Fruit fly (Drosophila melanogaster): ENCODE data around the gene Tdh.

Gene Tdh

dm6 chr3L:20517179-20517834, 50.6 kb downstream of the Tdh start (continued):
- peak; percentile 45; the same call in 1 of the 2 replicates for TF ChIP-seq ato (GFP tag; IDR thresholded peaks at IDR 0.05; ENCODE audit: partially characterized antibody)
- TF ChIP-seq h (optimal IDR thresholded peaks at IDR 0.05) = no peak
- TF ChIP-seq D (optimal IDR thresholded peaks at IDR 0.05) = peak; percentile 74
- TF ChIP-seq D (GFP tag; optimal IDR thresholded peaks at IDR 0.05) = no peak
- no peak for TF ChIP-seq fd96Cb (tag; optimal IDR thresholded peaks at IDR 0.05)
- peak; percentile 94 for TF ChIP-seq pros (GFP tag; optimal IDR thresholded peaks at IDR 0.05)
- TF ChIP-seq wek (GFP tag; optimal IDR thresholded peaks at IDR 0.05) = no peak
- no peak for TF ChIP-seq fu2 (GFP tag; optimal IDR thresholded peaks at IDR 0.05)
- TF ChIP-seq CG10321 (GFP tag; IDR thresholded peaks at IDR 0.05) = peak; percentile 86
- peak; percentile 21; the same call in 1 of the 3 replicates for TF ChIP-seq CG34422 (GFP tag; IDR thresholded peaks at IDR 0.05)
- no peak for TF ChIP-seq CG9437 (GFP tag; optimal IDR thresholded peaks at IDR 0.05)
- TF ChIP-seq BEAF-32 (GFP tag; optimal IDR thresholded peaks at IDR 0.05) = no peak
- peak; percentile 17 for TF ChIP-seq Side (GFP tag; optimal IDR thresholded peaks at IDR 0.05)

DNA sequence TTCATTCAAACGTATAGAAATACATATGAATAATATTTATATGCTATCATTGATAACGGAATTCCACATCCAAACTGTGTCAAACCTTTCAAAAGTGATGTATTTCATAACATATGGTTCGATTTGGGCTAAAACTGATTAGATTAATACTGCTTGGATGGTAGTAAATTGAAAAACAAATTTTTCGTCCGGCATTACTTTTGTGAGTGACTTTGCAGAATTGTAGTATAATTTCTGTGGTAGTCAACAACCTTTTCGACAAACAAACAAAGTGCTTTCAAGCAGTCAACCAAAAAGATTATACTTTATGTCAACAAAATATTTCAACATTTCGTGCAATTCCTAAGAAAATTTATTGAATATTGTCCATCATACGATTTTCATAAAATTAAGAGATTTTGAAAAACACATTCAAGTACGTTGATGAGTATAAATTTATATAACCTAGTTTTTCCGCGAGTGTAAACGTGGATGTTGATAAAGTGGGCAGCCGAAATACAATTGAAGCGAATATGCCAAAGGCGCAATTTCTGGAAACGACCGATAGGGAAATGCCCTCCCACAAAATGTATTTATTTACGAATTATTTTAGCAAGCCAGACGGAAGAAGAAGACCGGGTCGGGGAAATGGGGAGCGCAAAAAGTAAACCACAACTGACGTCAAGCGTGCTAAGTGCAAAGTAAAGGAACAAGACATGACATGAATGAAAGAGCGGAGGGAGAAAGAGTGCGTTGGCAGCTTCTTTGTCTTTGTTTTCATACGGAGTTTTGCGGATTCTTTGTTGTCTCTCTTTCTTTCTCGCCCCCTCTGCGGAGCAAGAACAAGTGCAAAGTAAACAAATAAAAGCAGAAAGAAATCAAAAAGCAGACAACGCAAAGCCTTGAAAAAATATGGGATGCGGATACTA, 51.4 kb downstream of the Tdh start:
- TF ChIP-seq CG30020 (tag; optimal IDR thresholded peaks at IDR 0.05) (no peak), Sin3A (optimal IDR thresholded peaks at IDR 0.05) (no peak), Bgb (GFP tag; IDR thresholded peaks at IDR 0.05; ENCODE audit: partially characterized antibody) (no peak), hbn (GFP tag; IDR thresholded peaks at IDR 0.05; ENCODE audit: partially characterized antibody) (no peak), sens (GFP tag) (peak; percentile 45), CG14965 (GFP tag; optimal IDR thresholded peaks at IDR 0.05; ENCODE audit: borderline replicate concordance) (no peak), CG7357 (GFP tag; IDR thresholded peaks at IDR 0.05) (no peak), Drgx (GFP tag; IDR thresholded peaks at IDR 0.05) (peak; percentile 13; the same call in 1 of the 2 replicates), NfI (GFP tag; optimal IDR thresholded peaks at IDR 0.05) (peak; percentile 44), CG1792 (GFP tag; optimal IDR thresholded peaks at IDR 0.05) (peak; percentile 26), trh (GFP tag; optimal IDR thresholded peaks at IDR 0.05) (no peak), Oli (tag; optimal IDR thresholded peaks at IDR 0.05) (peak; percentile 41), E2f2 (GFP tag; IDR thresholded peaks at IDR 0.05) (0 out of 2 replicates have a peak, but pooled peaks have one; percentile 33), dysf (GFP tag; IDR thresholded peaks at IDR 0.05) (0 out of 3 replicates have a peak, but pooled peaks have one; percentile 40), CG15514 (GFP tag; optimal IDR thresholded peaks at IDR 0.05) (no peak), z (GFP tag; IDR thresholded peaks at IDR 0.05) (no peak), CG8924 (tag; optimal IDR thresholded peaks at IDR 0.05) (no peak), NC2α (GFP tag; optimal IDR thresholded peaks at IDR 0.05) (no peak), Camta (GFP tag; optimal IDR thresholded peaks at IDR 0.05) (no peak), Abd-B (GFP tag; optimal IDR thresholded peaks at IDR 0.05) (no peak), Doc3 (GFP tag; IDR thresholded peaks at IDR 0.05; ENCODE audit: partially characterized antibody) (no peak), fru (optimal IDR thresholded peaks at IDR 0.05) (no peak), CG1602 (GFP tag; optimal IDR thresholded peaks at IDR 0.05) (no peak), BtbVII (GFP tag; optimal IDR thresholded peaks at IDR 0.05) (no peak), emc (GFP tag; optimal IDR thresholded peaks at IDR 0.05) (no peak), CG15479 (GFP tag; optimal IDR thresholded peaks at IDR 0.05) (no peak), CG17568 (GFP tag; optimal IDR thresholded peaks at IDR 0.05) (peak; percentile 4), CG2129 (GFP tag; IDR thresholded peaks at IDR 0.05; ENCODE audit: partially characterized antibody) (no peak), CG3065 (GFP tag; optimal IDR thresholded peaks at IDR 0.05) (no peak), NC2β (GFP tag; optimal IDR thresholded peaks at IDR 0.05) (no peak), bab2 (GFP tag; optimal IDR thresholded peaks at IDR 0.05) (peak; percentile 56), otp (GFP tag; IDR thresholded peaks at IDR 0.05) (no peak), CG2199 (GFP tag; IDR thresholded peaks at IDR 0.05) (no peak), bigmax (GFP tag; optimal IDR thresholded peaks at IDR 0.05) (no peak), cad (GFP tag; optimal IDR thresholded peaks at IDR 0.05) (no peak), CG12104 (GFP tag; optimal IDR thresholded peaks at IDR 0.05) (no peak)
